Fruit fly (Drosophila melanogaster) S2 (cell line): ENCODE data around the gene CG3251.

Experiments used
- CG8478 ChIP-seq: fragments of >200 bp; optimal IDR thresholded peaks from 2 replicates; lab custom pipeline; 2018
- CTCF ChIP-seq, 2 experiments: fragments of >200 bp; optimal IDR thresholded peaks; 2 replicates each; lab custom pipeline; 2018

dm6 chr2L:4640996-4641395, 49.5 kb downstream of the CG3251 start, which contains the start of gene BG642163:
- TF ChIP-seq CTCF (optimal IDR thresholded peaks at IDR 0.05; lab: Kevin White, UChicago) (no peak), CG8478 (lab: Kevin White, UChicago) (no peak)
